Worm (Caenorhabditis elegans): Measurements from ENCODE around the gene fbxa-88.

- TF ChIP-seq ceh-82 (tag; optimal IDR thresholded peaks at IDR 0.05) (no peak), snpc-4 (tag; optimal IDR thresholded peaks at IDR 0.05) (no peak), nhr-11 (tag; optimal IDR thresholded peaks at IDR 0.05) (no peak), C34F6.9 (tag; optimal IDR thresholded peaks at IDR 0.05) (no peak), sma-3 (GFP tag; optimal IDR thresholded peaks at IDR 0.05) (no peak), dmd-4 (tag; optimal IDR thresholded peaks at IDR 0.05) (no peak)
Observed at ce11 chrV:16182110-16182509, 39.2 kb upstream of the fbxa-88 start, which contains the start of gene srz-13.
